Fruit fly (Drosophila melanogaster) whole organism, embryonic: Measurements from ENCODE around the gene CG6931.

ENCODE experiments used
- B-H2 ChIP-seq: fragments of 200-800 bp; sonication (Bioruptor generic); optimal IDR thresholded peaks from 2 replicates; lab custom pipeline; 2018; ENCODE audit warnings: missing biosample characterization, mild to moderate bottlenecking, missing genetic modification characterization
- Bdp1 ChIP-seq: fragments of 200-800 bp; sonication (Bioruptor generic); optimal IDR thresholded peaks from 3 replicates; lab custom pipeline; 2016; ENCODE audit warnings: missing biosample characterization, missing genetic modification characterization
- CG1024 ChIP-seq: fragments of 200-800 bp; sonication (Bioruptor generic); IDR thresholded peaks from 2 replicates; pipeline ENCODE4 v1.3.6; 2022; ENCODE audit warnings: missing biosample characterization, missing genetic modification characterization
- CG11398 ChIP-seq: fragments of 200-800 bp; sonication (Bioruptor generic); optimal IDR thresholded peaks from 2 replicates; lab custom pipeline; 2016; ENCODE audit warnings: missing biosample characterization, missing genetic modification characterization
- CG11560 ChIP-seq: fragments of 200-800 bp; sonication (Bioruptor generic); IDR thresholded peaks from 3 replicates; pipeline ENCODE4 v1.3.6; 2022; ENCODE audit warnings: missing biosample characterization, missing genetic modification characterization
- CG12104 ChIP-seq: fragments of 200-800 bp; sonication (Bioruptor generic); optimal IDR thresholded peaks from 3 replicates; lab custom pipeline; 2016; ENCODE audit warnings: missing biosample characterization, missing genetic modification characterization
- CG12659 ChIP-seq: fragments of 200-800 bp; sonication (Bioruptor generic); optimal IDR thresholded peaks from 3 replicates; lab custom pipeline; 2017; ENCODE audit warnings: mild to moderate bottlenecking, missing biosample characterization, missing genetic modification reagents, missing genetic modification characterization
- CG14441 ChIP-seq: fragments of 200-800 bp; sonication (Bioruptor generic); IDR thresholded peaks from 2 replicates; pipeline ENCODE4 v1.3.6; 2022; ENCODE audit warnings: missing biosample characterization, missing genetic modification characterization
- CG16779 ChIP-seq: fragments of 200-800 bp; sonication (Bioruptor generic); IDR thresholded peaks from 2 replicates; pipeline ENCODE4 v1.3.6; 2022; ENCODE audit warnings: missing biosample characterization, missing genetic modification characterization
- CG17829 ChIP-seq: fragments of 200-800 bp; optimal IDR thresholded peaks from 2 replicates; lab custom pipeline; 2019; ENCODE audit warnings: missing biosample characterization, mild to moderate bottlenecking, missing genetic modification characterization, moderate library complexity
- CG2678 ChIP-seq: fragments of 200-800 bp; sonication (Bioruptor generic); optimal IDR thresholded peaks from 3 replicates; lab custom pipeline; 2019; ENCODE audit warnings: missing biosample characterization, mild to moderate bottlenecking, missing genetic modification characterization, moderate library complexity
- CG30431 ChIP-seq: fragments of 200-800 bp; sonication (Bioruptor generic); optimal IDR thresholded peaks from 2 replicates; lab custom pipeline; 2017; ENCODE audit warnings: missing biosample characterization, missing genetic modification characterization
- CG3163 ChIP-seq: fragments of 200-800 bp; sonication (Bioruptor generic); optimal IDR thresholded peaks from 3 replicates; lab custom pipeline; 2016; ENCODE audit warnings: missing biosample characterization, missing genetic modification characterization
- CG32772 ChIP-seq: fragments of 200-800 bp; sonication (Bioruptor generic); IDR thresholded peaks from 2 replicates; pipeline ENCODE4 v1.3.6; 2022; ENCODE audit warnings: missing biosample characterization, missing genetic modification characterization
- CG3407 ChIP-seq: fragments of 200-800 bp; sonication (Bioruptor generic); optimal IDR thresholded peaks from 2 replicates; lab custom pipeline; 2018; ENCODE audit warnings: missing biosample characterization, mild to moderate bottlenecking, missing genetic modification characterization
- CG3726 ChIP-seq: fragments of 200-800 bp; sonication (Bioruptor generic); IDR thresholded peaks from 3 replicates; pipeline ENCODE4, ENCODE4 v1.3.6; 2022; ENCODE audit warnings: missing biosample characterization, missing genetic modification characterization
- CG3847 ChIP-seq: fragments of 200-800 bp; sonication (Bioruptor generic); IDR thresholded peaks from 2 replicates; pipeline ENCODE4 v1.3.6; 2022; ENCODE audit warnings: missing biosample characterization, missing genetic modification characterization
- CG4730 ChIP-seq: fragments of 200-800 bp; sonication (Bioruptor generic); IDR thresholded peaks from 2 replicates; pipeline ENCODE4 v1.3.6; 2022; ENCODE audit warnings: missing biosample characterization, missing genetic modification characterization
- CG5180 ChIP-seq: fragments of 200-800 bp; sonication (Bioruptor generic); optimal IDR thresholded peaks from 3 replicates; lab custom pipeline; 2017; ENCODE audit warnings: missing biosample characterization, missing genetic modification characterization, mild to moderate bottlenecking, moderate library complexity, missing genetic modification reagents
- CG6765 ChIP-seq: fragments of 200-800 bp; sonication (Bioruptor generic); optimal IDR thresholded peaks from 3 replicates; lab custom pipeline; 2017; ENCODE audit warnings: missing biosample characterization, mild to moderate bottlenecking, missing genetic modification characterization
- CG6854 ChIP-seq: fragments of 200-800 bp; sonication (Bioruptor generic); optimal IDR thresholded peaks from 3 replicates; lab custom pipeline; 2017; ENCODE audit warnings: missing biosample characterization, mild to moderate bottlenecking, missing genetic modification characterization
- CG8944 ChIP-seq: fragments of 200-800 bp; sonication (Bioruptor generic); optimal IDR thresholded peaks from 3 replicates; lab custom pipeline; 2016; ENCODE audit warnings: missing biosample characterization, missing genetic modification characterization
- CG9797 ChIP-seq: fragments of 200-800 bp; sonication (Bioruptor generic); optimal IDR thresholded peaks from 3 replicates; lab custom pipeline; 2018; ENCODE audit warnings: missing biosample characterization, mild to moderate bottlenecking, missing genetic modification characterization
- CrebB ChIP-seq: fragments of 200-800 bp; sonication (Bioruptor generic); optimal IDR thresholded peaks from 3 replicates; lab custom pipeline; 2018; ENCODE audit warnings: missing biosample characterization, mild to moderate bottlenecking, missing genetic modification characterization
- D19A ChIP-seq: fragments of 200-800 bp; optimal IDR thresholded peaks from 3 replicates; lab custom pipeline; 2019; ENCODE audit warnings: missing biosample characterization, mild to moderate bottlenecking, missing genetic modification characterization, moderate library complexity
- GATAe ChIP-seq: fragments of 200-800 bp; sonication (Bioruptor generic); conservative IDR thresholded peaks from 2 replicates; pipeline ENCODE4 v1.3.6; 2022; ENCODE audit warnings: missing biosample characterization, missing genetic modification characterization
- HLH3B ChIP-seq: fragments of 200-800 bp; sonication (Bioruptor generic); IDR thresholded peaks from 2 replicates; pipeline ENCODE4 v1.3.6; 2022; ENCODE audit warnings: missing biosample characterization, missing genetic modification characterization
- HLH54F ChIP-seq: fragments of 200-800 bp; sonication (Bioruptor generic); optimal IDR thresholded peaks from 3 replicates; lab custom pipeline; 2016; ENCODE audit warnings: missing biosample characterization, missing genetic modification characterization
- Hey ChIP-seq: fragments of 200-800 bp; sonication (Bioruptor generic); optimal IDR thresholded peaks from 3 replicates; lab custom pipeline; 2018; ENCODE audit warnings: missing biosample characterization, mild to moderate bottlenecking, missing genetic modification characterization
- Med ChIP-seq: fragments of 200-800 bp; sonication (Bioruptor generic); peaks from one replicate; lab custom pipeline; 2016; ENCODE audit warnings: missing biosample characterization, missing genetic modification characterization, mild to moderate bottlenecking, inconsistent platforms, moderate library complexity
- Myb ChIP-seq: fragments of 200-800 bp; sonication (Bioruptor generic); optimal IDR thresholded peaks from 2 replicates; lab custom pipeline; 2016; ENCODE audit warnings: missing biosample characterization, missing genetic modification characterization
- Optix ChIP-seq: fragments of 200-800 bp; sonication (Bioruptor generic); IDR thresholded peaks from 3 replicates; pipeline ENCODE4 v1.3.6; 2022; ENCODE audit warnings: missing biosample characterization, missing genetic modification characterization
- PHDP ChIP-seq: fragments of 200-800 bp; sonication (Bioruptor generic); optimal IDR thresholded peaks from 3 replicates; lab custom pipeline; 2018; ENCODE audit warnings: missing biosample characterization, mild to moderate bottlenecking, missing genetic modification characterization, moderate library complexity
- Ravus ChIP-seq: fragments of 200-800 bp; sonication (Bioruptor generic); IDR thresholded peaks from 2 replicates; pipeline ENCODE4 v1.3.6; 2022; ENCODE audit warnings: missing biosample characterization, missing genetic modification characterization
- cad ChIP-seq: fragments of >200 bp; optimal IDR thresholded peaks from 2 replicates; lab custom pipeline; 2017; ENCODE audit warnings: missing biosample characterization, missing genetic modification characterization
- chif ChIP-seq, 2 experiments: fragments of 200-800 bp; sonication (Bioruptor generic); optimal IDR thresholded peaks; 3 replicates each; lab custom pipeline; 2016; ENCODE audit warnings: missing biosample characterization in 2 of 2, missing genetic modification characterization in 2 of 2
- corto ChIP-seq: fragments of 200-800 bp; sonication (Bioruptor generic); optimal IDR thresholded peaks from 2 replicates; lab custom pipeline; 2016; ENCODE audit warnings: missing biosample characterization, mild to moderate bottlenecking, missing genetic modification characterization, moderate library complexity
- cwo ChIP-seq: fragments of 200-800 bp; sonication (Bioruptor generic); optimal IDR thresholded peaks from 3 replicates; lab custom pipeline; 2017; ENCODE audit warnings: missing biosample characterization, missing genetic modification characterization, mild to moderate bottlenecking, moderate library complexity, missing genetic modification reagents
- dmrt11E ChIP-seq: fragments of 200-800 bp; sonication (Bioruptor generic); optimal IDR thresholded peaks from 3 replicates; lab custom pipeline; 2018; ENCODE audit warnings: missing biosample characterization, mild to moderate bottlenecking, missing genetic modification characterization, moderate library complexity
- ems ChIP-seq: fragments of 200-800 bp; sonication (Bioruptor generic); optimal IDR thresholded peaks from 3 replicates; lab custom pipeline; 2016; ENCODE audit warnings: missing biosample characterization, missing genetic modification characterization
- grn ChIP-seq: fragments of 200-800 bp; sonication (Bioruptor generic); optimal IDR thresholded peaks from 3 replicates; lab custom pipeline; 2017; ENCODE audit warnings: missing biosample characterization, missing genetic modification characterization
- gsb ChIP-seq: fragments of 200-800 bp; sonication (Bioruptor generic); IDR thresholded peaks from 2 replicates; pipeline ENCODE4 v1.3.6; 2022; ENCODE audit warnings: missing biosample characterization, missing genetic modification characterization
- ham ChIP-seq: fragments of 200-800 bp; sonication (Bioruptor generic); IDR thresholded peaks from 2 replicates; pipeline ENCODE4 v1.3.6; 2022; ENCODE audit warnings: missing biosample characterization, missing genetic modification characterization
- lab ChIP-seq: fragments of 200-800 bp; sonication (Bioruptor generic); optimal IDR thresholded peaks from 3 replicates; lab custom pipeline; 2017; ENCODE audit warnings: missing biosample characterization, missing genetic modification characterization, mild to moderate bottlenecking, moderate library complexity, missing genetic modification reagents
- schlank ChIP-seq: fragments of 200-800 bp; sonication (Bioruptor generic); optimal IDR thresholded peaks from 2 replicates; lab custom pipeline; 2018; ENCODE audit warnings: missing biosample characterization, mild to moderate bottlenecking, missing genetic modification characterization
- sens ChIP-seq: fragments of 200-800 bp; sonication (Bioruptor generic); peaks from one replicate; lab custom pipeline; 2016; ENCODE audit warnings: missing biosample characterization, missing genetic modification characterization
- stc ChIP-seq: fragments of 200-800 bp; sonication (Bioruptor generic); IDR thresholded peaks from 2 replicates; pipeline ENCODE4 v1.3.6; 2022; ENCODE audit warnings: missing biosample characterization, missing genetic modification characterization
- tx ChIP-seq: fragments of 200-800 bp; sonication (Bioruptor generic); optimal IDR thresholded peaks from 2 replicates; lab custom pipeline; 2016; ENCODE audit warnings: missing biosample characterization, missing genetic modification characterization
- zfh2 ChIP-seq: fragments of 200-800 bp; sonication (Bioruptor generic); optimal IDR thresholded peaks from 2 replicates; lab custom pipeline; 2016; ENCODE audit warnings: missing biosample characterization, missing genetic modification characterization

Gene CG6931

DNA sequence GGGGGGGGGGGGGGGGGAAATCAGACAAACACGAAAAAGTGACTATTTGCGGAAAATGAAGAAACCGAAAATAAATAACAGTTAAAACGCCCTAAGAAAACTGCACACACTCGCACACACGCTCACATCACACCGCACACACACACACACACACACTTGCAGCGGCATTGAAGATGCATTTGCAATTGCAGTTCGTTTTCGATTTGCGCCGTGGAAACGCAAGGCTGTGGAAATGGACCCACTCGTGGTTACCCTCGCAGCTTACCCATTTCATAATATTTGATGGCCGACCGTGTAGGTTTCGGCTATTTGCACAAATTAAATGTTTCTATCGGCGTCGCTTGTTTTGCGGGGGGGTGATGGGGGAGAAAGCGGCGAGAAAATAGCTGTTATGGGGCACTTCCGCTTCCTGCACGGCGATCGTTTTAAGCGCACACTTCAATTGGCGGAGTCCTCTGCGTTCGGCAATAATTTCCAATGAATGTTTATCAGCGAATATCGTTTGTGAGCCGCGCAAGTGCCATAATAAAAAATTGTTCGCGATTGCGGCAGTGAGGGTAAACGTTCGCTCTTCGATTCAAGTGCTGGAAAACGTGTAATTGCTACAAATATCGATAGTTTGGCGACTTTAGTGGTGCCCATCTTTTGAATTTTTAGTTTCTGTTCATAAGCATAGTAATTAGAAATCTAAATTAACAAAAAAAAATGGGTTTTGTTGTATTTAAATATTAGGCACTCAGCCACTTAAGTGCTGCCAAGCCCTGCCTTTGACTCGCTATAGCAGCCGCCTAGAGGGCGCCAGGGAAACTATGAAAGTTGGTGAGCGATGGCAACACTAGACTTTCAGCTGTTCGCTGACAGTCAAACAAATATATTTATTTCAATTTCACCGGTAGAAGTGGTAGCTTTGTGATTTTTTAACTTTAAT is 12.0 kb downstream of the CG6931 start, which contains the start of the genes Pop2 and CG6928 (continued):
- peak; percentile 67; the same call in 2 of the 3 replicates for TF ChIP-seq CG11560 (tag; lab: Robert Waterston, UW)
- no peak for TF ChIP-seq D19A
- peak; percentile 72 for TF ChIP-seq CG32772 (GFP tag; lab: Robert Waterston, UW)
- peak; percentile 96 for TF ChIP-seq sens (GFP tag; lab: Kevin White, UChicago)
- peak; percentile 87 for TF ChIP-seq zfh2
- TF ChIP-seq CG6854 (GFP tag; lab: Kevin White, UChicago): no peak
- peak; percentile 98 for TF ChIP-seq Med (GFP tag; lab: Kevin White, UChicago)
- TF ChIP-seq CG3847: peak; percentile 94
- TF ChIP-seq chif (GFP tag; optimal IDR thresholded peaks at IDR 0.05; lab: Kevin White, UChicago): peak; percentile 84 to 86
- 0 out of 3 replicates have a peak, but pooled peaks have one; percentile 21 for TF ChIP-seq CG3726
- TF ChIP-seq tx (GFP tag; lab: Kevin White, UChicago): peak; percentile 82
- 0 out of 2 replicates have a peak, but pooled peaks have one; percentile 37 for TF ChIP-seq gsb (GFP tag; lab: Robert Waterston, UW)
- TF ChIP-seq CG5180 (GFP tag; lab: Kevin White, UChicago): no peak
- no peak for TF ChIP-seq cad (GFP tag; lab: Kevin White, UChicago)
- peak; percentile 49 for TF ChIP-seq CG12104 (GFP tag; lab: Kevin White, UChicago)
- no peak for TF ChIP-seq cwo (GFP tag; lab: Kevin White, UChicago)
- no peak for TF ChIP-seq CG2678 (tag; lab: Kevin White, UChicago)
- peak; percentile 57 for TF ChIP-seq PHDP (tag; lab: Kevin White, UChicago)
- TF ChIP-seq CG6765 (GFP tag; lab: Kevin White, UChicago): no peak
- peak; percentile 83 for TF ChIP-seq Myb
- peak; percentile 73 for TF ChIP-seq CG3163 (GFP tag; lab: Kevin White, UChicago)
- TF ChIP-seq B-H2 (GFP tag; lab: Kevin White, UChicago): peak; percentile 55
- peak; percentile 52 for TF ChIP-seq CG30431 (GFP tag; lab: Kevin White, UChicago)
- 0 out of 2 replicates have a peak, but pooled peaks have one; percentile 39 for TF ChIP-seq ham (GFP tag; lab: Robert Waterston, UW)
- peak; percentile 80 for TF ChIP-seq Bdp1 (GFP tag; lab: Kevin White, UChicago)
- TF ChIP-seq Hey: no peak
- no peak for TF ChIP-seq stc (GFP tag; lab: Robert Waterston, UW)
- peak; percentile 79 for TF ChIP-seq HLH3B (GFP tag; lab: Robert Waterston, UW)
- TF ChIP-seq HLH54F (GFP tag; lab: Kevin White, UChicago): peak; percentile 91
- TF ChIP-seq grn (GFP tag; lab: Kevin White, UChicago): no peak
- peak; percentile 72 for TF ChIP-seq CG11398
- TF ChIP-seq schlank (tag; lab: Kevin White, UChicago): no peak
- 0 out of 2 replicates have a peak, but pooled peaks have one; percentile 9 for TF ChIP-seq CG1024 (GFP tag; lab: Robert Waterston, UW)
- peak; percentile 41; the same call in 1 of the 2 replicates for TF ChIP-seq CG16779 (GFP tag; lab: Robert Waterston, UW)
- peak; percentile 54 for TF ChIP-seq CG3407 (GFP tag; lab: Kevin White, UChicago)
- peak; percentile 87 for TF ChIP-seq CG8944
- peak; percentile 66 for TF ChIP-seq CG14441
- TF ChIP-seq CG4730: peak; percentile 49; the same call in 1 of the 2 replicates
- no peak for TF ChIP-seq corto
- TF ChIP-seq CG17829 (tag; lab: Kevin White, UChicago): peak; percentile 58
- peak; percentile 66 for TF ChIP-seq Optix
- TF ChIP-seq lab (GFP tag; lab: Kevin White, UChicago): peak; percentile 79
- TF ChIP-seq CrebB (tag; lab: Kevin White, UChicago): peak; percentile 40
- TF ChIP-seq CG9797 (GFP tag; lab: Kevin White, UChicago): peak; percentile 67
- TF ChIP-seq GATAe: no peak
- TF ChIP-seq dmrt11E: peak; percentile 45
- TF ChIP-seq Ravus (GFP tag; lab: Robert Waterston, UW): peak; percentile 48
- peak; percentile 92 for TF ChIP-seq CG12659 (GFP tag; lab: Kevin White, UChicago)
- TF ChIP-seq ems (GFP tag; lab: Kevin White, UChicago): peak; percentile 79
